Fruit fly (Drosophila melanogaster) whole organism, embryonic: ENCODE results near the gene Smvt.
A peak's percentile ranks its signal among the peaks of the same experiment; 100 is the strongest.

Experiments
- Ada2b ChIP-seq: fragments of 200-800 bp; sonication (Bioruptor generic); IDR thresholded peaks from 2 replicates; pipeline ENCODE4 v1.3.6; 2022; ENCODE audit warnings: missing biosample characterization, missing genetic modification characterization
- CG10209 ChIP-seq: fragments of 200-800 bp; sonication (Bioruptor generic); optimal IDR thresholded peaks from 3 replicates; lab custom pipeline; 2017; ENCODE audit warnings: missing biosample characterization, mild to moderate bottlenecking, missing genetic modification characterization, missing genetic modification reagents
- CG10321 ChIP-seq: fragments of 200-800 bp; sonication (Bioruptor generic); IDR thresholded peaks from 2 replicates; pipeline ENCODE4 v1.3.6; 2022; ENCODE audit warnings: missing biosample characterization, missing genetic modification characterization
- CG13894 ChIP-seq: fragments of 200-800 bp; sonication (Bioruptor generic); optimal IDR thresholded peaks from 3 replicates; lab custom pipeline; 2018; ENCODE audit warnings: missing biosample characterization, mild to moderate bottlenecking, missing genetic modification characterization, moderate library complexity
- CG15073 ChIP-seq: fragments of 200-800 bp; sonication (Bioruptor generic); optimal IDR thresholded peaks from 2 replicates; lab custom pipeline; 2016; ENCODE audit warnings: missing biosample characterization, missing genetic modification characterization
- CG1792 ChIP-seq: fragments of 200-800 bp; sonication (Bioruptor generic); optimal IDR thresholded peaks from 2 replicates; lab custom pipeline; 2016; ENCODE audit warnings: missing biosample characterization, missing genetic modification characterization
- CG1832 ChIP-seq: fragments of 200-800 bp; sonication (Bioruptor generic); optimal IDR thresholded peaks from 2 replicates; lab custom pipeline; 2017; ENCODE audit warnings: missing biosample characterization, mild to moderate bottlenecking, missing genetic modification characterization, inconsistent platforms
- CG2120 ChIP-seq: fragments of 200-800 bp; sonication (Bioruptor generic); optimal IDR thresholded peaks from 3 replicates; lab custom pipeline; 2016; ENCODE audit warnings: missing biosample characterization, missing genetic modification characterization
- CG2875 ChIP-seq: fragments of 200-800 bp; sonication (Bioruptor generic); optimal IDR thresholded peaks from 2 replicates; lab custom pipeline; 2017; ENCODE audit warnings: missing biosample characterization, mild to moderate bottlenecking, missing genetic modification characterization, missing genetic modification reagents
- CG33213 ChIP-seq: fragments of 200-800 bp; sonication (Bioruptor generic); optimal IDR thresholded peaks from 3 replicates; lab custom pipeline; 2016; ENCODE audit warnings: missing biosample characterization, missing genetic modification characterization
- CG3407 ChIP-seq: fragments of 200-800 bp; sonication (Bioruptor generic); optimal IDR thresholded peaks from 2 replicates; lab custom pipeline; 2018; ENCODE audit warnings: missing biosample characterization, mild to moderate bottlenecking, missing genetic modification characterization
- CG4328 ChIP-seq: fragments of 200-800 bp; sonication (Bioruptor generic); optimal IDR thresholded peaks from 3 replicates; lab custom pipeline; 2017; ENCODE audit warnings: missing biosample characterization, missing genetic modification reagents, missing genetic modification characterization
- CG4730 ChIP-seq: fragments of 200-800 bp; sonication (Bioruptor generic); IDR thresholded peaks from 2 replicates; pipeline ENCODE4 v1.3.6; 2022; ENCODE audit warnings: missing biosample characterization, missing genetic modification characterization
- CG6854 ChIP-seq: fragments of 200-800 bp; sonication (Bioruptor generic); optimal IDR thresholded peaks from 3 replicates; lab custom pipeline; 2017; ENCODE audit warnings: missing biosample characterization, mild to moderate bottlenecking, missing genetic modification characterization
- CG8089 ChIP-seq: fragments of 200-800 bp; sonication (Bioruptor generic); optimal IDR thresholded peaks from 3 replicates; lab custom pipeline; 2016; ENCODE audit warnings: missing biosample characterization, missing genetic modification characterization
- CG8944 ChIP-seq: fragments of 200-800 bp; sonication (Bioruptor generic); optimal IDR thresholded peaks from 3 replicates; lab custom pipeline; 2016; ENCODE audit warnings: missing biosample characterization, missing genetic modification characterization
- CG9932 ChIP-seq: fragments of 200-800 bp; sonication (Bioruptor generic); IDR thresholded peaks from 2 replicates; pipeline ENCODE4 v1.3.6; 2022; ENCODE audit warnings: missing biosample characterization, missing genetic modification characterization
- CHES-1-like ChIP-seq: fragments of 200-800 bp; sonication (Bioruptor generic); optimal IDR thresholded peaks from 2 replicates; lab custom pipeline; 2016; ENCODE audit warnings: missing biosample characterization, missing genetic modification characterization
- CoRest ChIP-seq: fragments of 200-800 bp; sonication (Bioruptor generic); optimal IDR thresholded peaks from 3 replicates; lab custom pipeline; 2018; ENCODE audit warnings: missing biosample characterization, mild to moderate bottlenecking, missing genetic modification characterization, moderate library complexity
- D19B ChIP-seq: fragments of 200-800 bp; sonication (Bioruptor generic); optimal IDR thresholded peaks from 2 replicates; lab custom pipeline; 2017; ENCODE audit warnings: missing biosample characterization, mild to moderate bottlenecking, missing genetic modification characterization
- Dad ChIP-seq: fragments of 200-800 bp; sonication (Bioruptor generic); optimal IDR thresholded peaks from 3 replicates; lab custom pipeline; 2016; ENCODE audit warnings: missing biosample characterization, missing genetic modification characterization
- Dbx ChIP-seq: fragments of 200-800 bp; sonication (Bioruptor generic); IDR thresholded peaks from 3 replicates; pipeline ENCODE4 v1.3.6; 2022; ENCODE audit warnings: missing biosample characterization, missing genetic modification characterization
- Dip3 ChIP-seq: fragments of 200-800 bp; sonication (Bioruptor generic); optimal IDR thresholded peaks from 3 replicates; lab custom pipeline; 2016; ENCODE audit warnings: missing biosample characterization, missing genetic modification characterization
- Drgx ChIP-seq: fragments of 200-800 bp; sonication (Bioruptor generic); IDR thresholded peaks from 2 replicates; pipeline ENCODE4 v1.3.6; 2022; ENCODE audit warnings: missing biosample characterization, missing genetic modification characterization
- Ets97D ChIP-seq: fragments of 200-800 bp; sonication (Bioruptor generic); optimal IDR thresholded peaks from 3 replicates; lab custom pipeline; 2016; ENCODE audit warnings: missing biosample characterization, missing genetic modification characterization
- Fer2 ChIP-seq: fragments of 200-800 bp; sonication (Bioruptor generic); optimal IDR thresholded peaks from 2 replicates; lab custom pipeline; 2018; ENCODE audit warnings: missing biosample characterization, mild to moderate bottlenecking, missing genetic modification characterization, moderate library complexity
- Jarid2 ChIP-seq: fragments of 200-800 bp; sonication (Bioruptor generic); optimal IDR thresholded peaks from 3 replicates; lab custom pipeline; 2017; ENCODE audit warnings: mild to moderate bottlenecking, missing biosample characterization, missing genetic modification reagents, missing genetic modification characterization
- Lpt ChIP-seq: fragments of >200 bp; optimal IDR thresholded peaks from 2 replicates; lab custom pipeline; 2018; ENCODE audit warnings: missing biosample characterization, missing genetic modification characterization
- Med ChIP-seq: fragments of 200-800 bp; sonication (Bioruptor generic); peaks from one replicate; lab custom pipeline; 2016; ENCODE audit warnings: missing biosample characterization, missing genetic modification characterization, mild to moderate bottlenecking, inconsistent platforms, moderate library complexity
- Mes4 ChIP-seq: fragments of 200-800 bp; sonication (Bioruptor generic); optimal IDR thresholded peaks from 2 replicates; lab custom pipeline; 2016; ENCODE audit warnings: missing biosample characterization, missing genetic modification characterization
- Pdp1 ChIP-seq, 2 experiments: fragments of 200-800 bp; sonication (Bioruptor generic); optimal IDR thresholded peaks; 3 replicates each; lab custom pipeline; 2016; ENCODE audit warnings: missing biosample characterization in 2 of 2, missing genetic modification characterization in 2 of 2, mild to moderate bottlenecking in 1 of 2, moderate library complexity in 1 of 2
- ab ChIP-seq: fragments of 200-800 bp; sonication (Bioruptor generic); optimal IDR thresholded peaks from 2 replicates; lab custom pipeline; 2016; ENCODE audit warnings: missing biosample characterization, missing genetic modification characterization
- aop ChIP-seq: fragments of 200-800 bp; sonication (Bioruptor generic); IDR thresholded peaks from 2 replicates; pipeline ENCODE4 v1.3.6; 2022; ENCODE audit warnings: missing biosample characterization, missing genetic modification characterization
- chn ChIP-seq: fragments of 200-800 bp; sonication (Bioruptor generic); optimal IDR thresholded peaks from 2 replicates; lab custom pipeline; 2016; ENCODE audit warnings: missing biosample characterization, missing genetic modification characterization
- dpn ChIP-seq, 2 experiments: fragments of 200-800 bp; sonication (Bioruptor generic); optimal IDR thresholded peaks; 3 replicates each; lab custom pipeline; 2016; ENCODE audit warnings: missing biosample characterization in 2 of 2, missing genetic modification characterization in 2 of 2
- gsb ChIP-seq: fragments of 200-800 bp; sonication (Bioruptor generic); IDR thresholded peaks from 2 replicates; pipeline ENCODE4 v1.3.6; 2022; ENCODE audit warnings: missing biosample characterization, missing genetic modification characterization
- inv ChIP-seq: fragments of 200-800 bp; sonication (Bioruptor generic); IDR thresholded peaks from 2 replicates; pipeline ENCODE4 v1.3.6; 2022; ENCODE audit warnings: missing biosample characterization, missing genetic modification characterization; ENCODE audit not compliant: partially characterized antibody
- lab ChIP-seq: fragments of 200-800 bp; sonication (Bioruptor generic); optimal IDR thresholded peaks from 3 replicates; lab custom pipeline; 2017; ENCODE audit warnings: missing biosample characterization, missing genetic modification characterization, mild to moderate bottlenecking, moderate library complexity, missing genetic modification reagents
- lmd ChIP-seq: fragments of 200-800 bp; sonication (Bioruptor generic); IDR thresholded peaks from 2 replicates; pipeline ENCODE4 v1.3.6; 2022; ENCODE audit warnings: missing biosample characterization, missing genetic modification characterization
- lola ChIP-seq, 3 experiments: fragments of >200 bp in 2 of 3; fragments of 200-800 bp in 1 of 3; sonication (Bioruptor generic) in 1 of 3; optimal IDR thresholded peaks; 2 replicates each; lab custom pipeline; 2017 to 2019; ENCODE audit warnings: missing biosample characterization in 3 of 3, missing genetic modification characterization in 3 of 3, mild to moderate bottlenecking in 1 of 3, moderate library complexity in 1 of 3
- lov ChIP-seq, 2 experiments: fragments of 200-800 bp in 1 of 2; fragments of >200 bp in 1 of 2; sonication (Bioruptor generic) in 1 of 2; IDR thresholded peaks in 1 of 2; optimal IDR thresholded peaks in 1 of 2; 2 replicates in 1 of 2; 3 replicates in 1 of 2; pipeline versions ENCODE4 v1.3.6 to Lab custom; 2017 to 2022; ENCODE audit warnings: missing biosample characterization in 1 of 2, missing genetic modification characterization in 1 of 2
- otp ChIP-seq: fragments of 200-800 bp; sonication (Bioruptor generic); IDR thresholded peaks from 3 replicates; pipeline ENCODE4, ENCODE4 v1.3.6; 2022; ENCODE audit warnings: missing biosample characterization, missing genetic modification characterization
- sens ChIP-seq: fragments of 200-800 bp; sonication (Bioruptor generic); peaks from one replicate; lab custom pipeline; 2016; ENCODE audit warnings: missing biosample characterization, missing genetic modification characterization
- sna ChIP-seq: fragments of 200-800 bp; sonication (Bioruptor generic); IDR thresholded peaks from 2 replicates; pipeline ENCODE4 v1.3.6; 2022; ENCODE audit warnings: missing biosample characterization, missing genetic modification characterization; ENCODE audit not compliant: partially characterized antibody
- sob ChIP-seq: fragments of 200-800 bp; sonication (Bioruptor generic); IDR thresholded peaks from 2 replicates; pipeline ENCODE4 v1.3.6; 2022; ENCODE audit warnings: missing biosample characterization, missing genetic modification characterization
- sug ChIP-seq: fragments of 200-800 bp; optimal IDR thresholded peaks from 2 replicates; lab custom pipeline; 2019; ENCODE audit warnings: missing biosample characterization, mild to moderate bottlenecking, missing genetic modification characterization, moderate library complexity
- tap ChIP-seq: fragments of 200-800 bp; optimal IDR thresholded peaks from 3 replicates; lab custom pipeline; 2019; ENCODE audit warnings: missing biosample characterization, mild to moderate bottlenecking, missing genetic modification characterization, moderate library complexity
- vnd ChIP-seq: fragments of 200-800 bp; sonication (Bioruptor generic); IDR thresholded peaks from 3 replicates; pipeline ENCODE4 v1.3.6; 2022; ENCODE audit warnings: missing biosample characterization, missing genetic modification characterization; ENCODE audit not compliant: partially characterized antibody
- vvl ChIP-seq: fragments of 200-800 bp; sonication (Bioruptor generic); IDR thresholded peaks from 2 replicates; pipeline ENCODE4 v1.3.6; 2022; ENCODE audit warnings: missing biosample characterization, missing genetic modification characterization
- wor ChIP-seq: fragments of 200-800 bp; sonication (Bioruptor generic); IDR thresholded peaks from 2 replicates; pipeline ENCODE4 v1.3.6; 2022; ENCODE audit warnings: missing biosample characterization, missing genetic modification characterization

The Smvt gene

DNA sequence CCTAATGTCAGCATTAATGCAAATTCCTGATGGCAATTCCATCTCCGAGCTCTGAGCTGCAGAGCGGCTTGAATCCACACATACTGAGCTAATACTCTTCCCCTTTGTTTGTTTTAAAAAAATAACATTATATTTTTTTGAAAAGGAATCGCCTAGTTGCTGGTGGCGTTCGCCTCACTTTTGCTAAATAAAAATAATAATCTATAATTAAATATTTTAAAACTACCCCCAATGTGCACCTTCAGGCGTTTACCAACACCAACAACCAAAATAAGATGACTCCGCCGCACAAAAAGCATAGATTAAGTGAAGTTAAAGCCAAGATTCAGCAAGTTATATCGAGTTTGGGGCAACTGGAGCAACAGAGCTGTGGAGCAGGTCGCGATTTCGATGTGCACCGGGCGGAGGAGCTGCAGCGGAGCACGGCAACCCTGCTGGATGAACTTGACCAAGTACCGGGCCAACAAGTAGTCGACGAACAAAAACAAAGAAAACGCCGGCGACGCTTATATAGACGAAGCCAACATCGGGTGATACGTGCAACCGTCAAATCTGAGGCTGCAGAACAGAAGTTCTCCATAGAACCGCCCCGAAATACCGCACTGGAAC lies 17.2 kb downstream of the Smvt start, which contains the start of gene CG1896 (continued):
- no peak for TF ChIP-seq lmd (GFP tag; lab: Robert Waterston, UW)
- TF ChIP-seq inv = no peak
- no peak for TF ChIP-seq Ets97D (GFP tag; lab: Kevin White, UChicago)
- TF ChIP-seq gsb (GFP tag; lab: Robert Waterston, UW) = no peak
- TF ChIP-seq CHES-1-like (GFP tag; lab: Kevin White, UChicago) = no peak
- no peak for TF ChIP-seq CG1832
- TF ChIP-seq CG8944 (GFP tag; lab: Kevin White, UChicago) = no peak
- TF ChIP-seq CG15073 (GFP tag; lab: Kevin White, UChicago) = no peak
- TF ChIP-seq Lpt (GFP tag; lab: Kevin White, UChicago) = no peak
- TF ChIP-seq sug (tag; lab: Kevin White, UChicago) = peak; percentile 20
- peak; percentile 72 for TF ChIP-seq Med (GFP tag; lab: Kevin White, UChicago)
- TF ChIP-seq wor (GFP tag; lab: Robert Waterston, UW) = no peak
- no peak for TF ChIP-seq aop
- TF ChIP-seq chn = no peak
- TF ChIP-seq Jarid2 = no peak
- peak; percentile 63 for TF ChIP-seq Drgx (GFP tag; lab: Robert Waterston, UW)
- no peak for TF ChIP-seq tap (tag; lab: Kevin White, UChicago)
- no peak for TF ChIP-seq vnd (GFP tag; lab: Robert Waterston, UW)
- TF ChIP-seq CG4730 (GFP tag; lab: Robert Waterston, UW) = no peak
- peak; percentile 22 for TF ChIP-seq CG3407 (GFP tag; lab: Kevin White, UChicago)
- no peak for TF ChIP-seq CG8089 (GFP tag; lab: Kevin White, UChicago)
- no peak for TF ChIP-seq Mes4
- peak; percentile 69 for TF ChIP-seq sob (GFP tag; lab: Robert Waterston, UW)
- no peak for TF ChIP-seq CG33213 (GFP tag; lab: Kevin White, UChicago)
- TF ChIP-seq otp = 0 out of 3 replicates have a peak, but pooled peaks have one; percentile 38
- TF ChIP-seq D19B = peak; percentile 19
- TF ChIP-seq Ada2b (GFP tag; lab: Robert Waterston, UW) = 0 out of 2 replicates have a peak, but pooled peaks have one; percentile 32
- TF ChIP-seq lola (GFP tag; optimal IDR thresholded peaks at IDR 0.05; lab: Kevin White, UChicago) = no peak
- TF ChIP-seq CG6854 (GFP tag; lab: Kevin White, UChicago) = no peak
- no peak for TF ChIP-seq ab
- peak; percentile 0 for TF ChIP-seq CG2875 (GFP tag; lab: Kevin White, UChicago)
- no peak; the same call in 2 of the 3 replicates for TF ChIP-seq Dbx
- no peak for TF ChIP-seq Pdp1 (GFP tag; optimal IDR thresholded peaks at IDR 0.05; lab: Kevin White, UChicago)
- TF ChIP-seq CG9932 = peak; percentile 48; the same call in 1 of the 2 replicates
- peak; percentile 50 for TF ChIP-seq CG2120
- no peak for TF ChIP-seq Dad (GFP tag; lab: Kevin White, UChicago)
- TF ChIP-seq lov (optimal IDR thresholded peaks at IDR 0.05; lab: Kevin White, UChicago) = no peak
- TF ChIP-seq lov (GFP tag; IDR thresholded peaks at IDR 0.05; lab: Robert Waterston, UW) = no peak
- peak; percentile 28 for TF ChIP-seq Dip3 (GFP tag; lab: Kevin White, UChicago)
- no peak for TF ChIP-seq CG1792 (GFP tag; lab: Kevin White, UChicago)
- TF ChIP-seq dpn (GFP tag; optimal IDR thresholded peaks at IDR 0.05; lab: Kevin White, UChicago) = peak in 1 of 2 experiments; percentile 14
- peak; percentile 77 for TF ChIP-seq sens (GFP tag; lab: Kevin White, UChicago)
- no peak for TF ChIP-seq lab (GFP tag; lab: Kevin White, UChicago)
- no peak for TF ChIP-seq sna (GFP tag; lab: Robert Waterston, UW)
- no peak for TF ChIP-seq CG4328 (GFP tag; lab: Kevin White, UChicago)
- peak; percentile 49 for TF ChIP-seq CG10209 (GFP tag; lab: Kevin White, UChicago)
- TF ChIP-seq Fer2 (tag; lab: Kevin White, UChicago) = no peak
- TF ChIP-seq CG13894 = no peak
- no peak for TF ChIP-seq CG10321 (GFP tag; lab: Robert Waterston, UW)
- TF ChIP-seq vvl (GFP tag; lab: Robert Waterston, UW) = peak; percentile 70
- TF ChIP-seq CoRest (tag; lab: Kevin White, UChicago) = peak; percentile 45
